Fruit fly (Drosophila melanogaster): ENCODE results near the gene srl.

The srl gene

dm6 chr3R:4394654-4395581 lies 34.2 kb downstream of the srl start (continued):
- TF ChIP-seq Sp1 (GFP tag; optimal IDR thresholded peaks at IDR 0.05): peak; percentile 89
- peak; percentile 79 for TF ChIP-seq Rel (GFP tag; optimal IDR thresholded peaks at IDR 0.05)
- peak; percentile 60 for TF ChIP-seq Rel (tag; optimal IDR thresholded peaks at IDR 0.05)
- TF ChIP-seq HLH106 (tag; optimal IDR thresholded peaks at IDR 0.05): peak; percentile 89
- TF ChIP-seq lola (GFP tag; optimal IDR thresholded peaks at IDR 0.05): no peak
- TF ChIP-seq tai (GFP tag; optimal IDR thresholded peaks at IDR 0.05): no peak
- TF ChIP-seq Vsx2 (GFP tag; optimal IDR thresholded peaks at IDR 0.05; ENCODE audit: partially characterized antibody): no peak
- peak; percentile 3 for TF ChIP-seq dsf (GFP tag; optimal IDR thresholded peaks at IDR 0.05; ENCODE audit: borderline replicate concordance)
- TF ChIP-seq h (GFP tag; optimal IDR thresholded peaks at IDR 0.05): peak; percentile 99
- TF ChIP-seq Jra (GFP tag; optimal IDR thresholded peaks at IDR 0.05): peak; percentile 62
- TF ChIP-seq Myc (optimal IDR thresholded peaks at IDR 0.05): peak; percentile 91
- peak; percentile 97 for TF ChIP-seq ey (GFP tag; optimal IDR thresholded peaks at IDR 0.05)
- peak; percentile 94 to 96 for TF ChIP-seq foxo (GFP tag; optimal IDR thresholded peaks at IDR 0.05)

- no peak for TF ChIP-seq Mio (GFP tag; optimal IDR thresholded peaks at IDR 0.05)
- peak; percentile 8 for TF ChIP-seq psq (GFP tag; optimal IDR thresholded peaks at IDR 0.05)
- peak; percentile 45 for TF ChIP-seq br (GFP tag; optimal IDR thresholded peaks at IDR 0.05)
- TF ChIP-seq rgr (GFP tag; optimal IDR thresholded peaks at IDR 0.05): peak; percentile 5
- TF ChIP-seq Sp1 (GFP tag; optimal IDR thresholded peaks at IDR 0.05): peak; percentile 11
- TF ChIP-seq Abd-B (GFP tag; optimal IDR thresholded peaks at IDR 0.05): no peak
- peak; percentile 37 to 72 for TF ChIP-seq dl (GFP tag; optimal IDR thresholded peaks at IDR 0.05; ENCODE audit: insufficient read depth in 1 of 2, partially characterized antibody in 2 of 2)
- TF ChIP-seq Dif (GFP tag; optimal IDR thresholded peaks at IDR 0.05; ENCODE audit: partially characterized antibody): peak; percentile 80
- no peak for TF ChIP-seq fru (GFP tag; optimal IDR thresholded peaks at IDR 0.05)
- TF ChIP-seq dsf (GFP tag; optimal IDR thresholded peaks at IDR 0.05; ENCODE audit: borderline replicate concordance): no peak
- TF ChIP-seq Hnf4 (GFP tag; optimal IDR thresholded peaks at IDR 0.05): peak; percentile 17
- TF ChIP-seq Hr83 (GFP tag; optimal IDR thresholded peaks at IDR 0.05; ENCODE audit: poor library complexity, severe bottlenecking): peak; percentile 73
- TF ChIP-seq h (GFP tag; optimal IDR thresholded peaks at IDR 0.05): peak; percentile 53
- no peak for TF ChIP-seq Rel (GFP tag; optimal IDR thresholded peaks at IDR 0.05)
- TF ChIP-seq Rel (tag; optimal IDR thresholded peaks at IDR 0.05): peak; percentile 53
Measured at dm6 chr3R:4394117-4394516, 35.0 kb downstream of the srl start, which contains the start of gene CG34112. TSS of gene CG34112 (minus strand) at chr3R:4394259.

- TF ChIP-seq Hr83 (GFP tag; optimal IDR thresholded peaks at IDR 0.05; ENCODE audit: poor library complexity, severe bottlenecking): peak; percentile 63
- TF ChIP-seq Sp1 (GFP tag; optimal IDR thresholded peaks at IDR 0.05): no peak
- no peak for TF ChIP-seq woc (GFP tag; optimal IDR thresholded peaks at IDR 0.05)
- peak; percentile 67 for TF ChIP-seq Myc (optimal IDR thresholded peaks at IDR 0.05)
- TF ChIP-seq Rel (GFP tag; optimal IDR thresholded peaks at IDR 0.05): no peak
- peak; percentile 21 for TF ChIP-seq Rel (tag; optimal IDR thresholded peaks at IDR 0.05)
Measured at dm6 chr3R:4390133-4390532, 39.0 kb downstream of the srl start, which contains the start of gene CG14646. TSS of gene CG14646 (plus strand) at chr3R:4390366.

dm6 chr3R:4387490-4387889 lies 41.6 kb downstream of the srl start, which contains the start of gene tub:
TSS of gene tub (plus strand) at chr3R:4387742.
- TF ChIP-seq woc (GFP tag; optimal IDR thresholded peaks at IDR 0.05) (no peak), Mio (GFP tag; optimal IDR thresholded peaks at IDR 0.05) (no peak), Hr78 (GFP tag; optimal IDR thresholded peaks at IDR 0.05) (no peak), Dfd (GFP tag; optimal IDR thresholded peaks at IDR 0.05) (no peak), Jra (GFP tag; optimal IDR thresholded peaks at IDR 0.05) (no peak), Hr83 (GFP tag; optimal IDR thresholded peaks at IDR 0.05; ENCODE audit: poor library complexity, severe bottlenecking) (peak; percentile 7), CrebA (GFP tag; optimal IDR thresholded peaks at IDR 0.05; ENCODE audit: borderline replicate concordance) (no peak), Rel (GFP tag; optimal IDR thresholded peaks at IDR 0.05) (no peak), Rel (tag; optimal IDR thresholded peaks at IDR 0.05) (peak; percentile 90), pan (optimal IDR thresholded peaks at IDR 0.05) (no peak), usp (GFP tag; optimal IDR thresholded peaks at IDR 0.05) (no peak), rgr (GFP tag; optimal IDR thresholded peaks at IDR 0.05) (peak; percentile 35), jim (GFP tag; optimal IDR thresholded peaks at IDR 0.05) (no peak), Sp1 (GFP tag; optimal IDR thresholded peaks at IDR 0.05) (peak; percentile 41), dl (GFP tag; optimal IDR thresholded peaks at IDR 0.05; ENCODE audit: insufficient read depth in 1 of 2, partially characterized antibody in 2 of 2) (no peak), foxo (GFP tag; optimal IDR thresholded peaks at IDR 0.05) (peak in 1 of 2 experiments; percentile 44), Abd-B (GFP tag; optimal IDR thresholded peaks at IDR 0.05) (no peak), Myc (optimal IDR thresholded peaks at IDR 0.05) (peak; percentile 25), psq (GFP tag; optimal IDR thresholded peaks at IDR 0.05) (peak; percentile 23), HLH106 (tag; optimal IDR thresholded peaks at IDR 0.05) (peak; percentile 59), lola (GFP tag; optimal IDR thresholded peaks at IDR 0.05) (no peak), Hnf4 (GFP tag; optimal IDR thresholded peaks at IDR 0.05) (peak; percentile 51), fru (GFP tag; optimal IDR thresholded peaks at IDR 0.05) (no peak)
